Worm (Caenorhabditis elegans): Measurements from ENCODE around the gene B0281.1.

- TF ChIP-seq pha-4 (tag; optimal IDR thresholded peaks at IDR 0.05): no peak
- no peak for TF ChIP-seq ztf-4 (tag; optimal IDR thresholded peaks at IDR 0.05)
- no peak for TF ChIP-seq fos-1 (tag; optimal IDR thresholded peaks at IDR 0.05)
- TF ChIP-seq nhr-23 (tag; optimal IDR thresholded peaks at IDR 0.05): no peak
- TF ChIP-seq aly-2 (tag; optimal IDR thresholded peaks at IDR 0.05): no peak
- no peak for TF ChIP-seq nhr-12 (tag; optimal IDR thresholded peaks at IDR 0.05)
These were observed 7.4 kb upstream of the B0281.1 start for ce11 chrII:2305507-2305906.

Measured in whole organism, L3 larva.